Worm (Caenorhabditis elegans) whole organism, midembryonic: ENCODE results near the gene sto-5.

ENCODE experiments used
- T22C8.4 ChIP-seq: fragments of 200-800 bp; sonication (Bioruptor generic); IDR thresholded peaks from 2 replicates; pipeline ENCODE4 v1.3.6; 2022; ENCODE audit warnings: missing genetic modification characterization, missing compliant biosample characterization
- cog-1 ChIP-seq: sonication (generic microtip); optimal IDR thresholded peaks from 2 replicates; lab custom pipeline; 2016; ENCODE audit warnings: missing genetic modification characterization, missing compliant biosample characterization
- flt-1 ChIP-seq: fragments of 200-800 bp; sonication (Bioruptor generic); IDR thresholded peaks from 2 replicates; pipeline ENCODE4 v1.3.6; 2022; ENCODE audit warnings: missing genetic modification characterization, missing compliant biosample characterization
- klf-2 ChIP-seq: fragments of 200-800 bp; sonication (Bioruptor generic); conservative IDR thresholded peaks from 2 replicates; pipeline ENCODE4 v1.3.6; 2022; ENCODE audit warnings: missing genetic modification reagents, missing genetic modification characterization, missing compliant biosample characterization
- med-1 ChIP-seq: sonication (generic microtip); optimal IDR thresholded peaks from 2 replicates; lab custom pipeline; 2017; ENCODE audit warnings: missing genetic modification characterization, mild to moderate bottlenecking, missing compliant biosample characterization, antibody characterized with exemption, missing genetic modification reagents; ENCODE audit not compliant: insufficient read depth
- ref-1 ChIP-seq: fragments of 200-800 bp; sonication (Bioruptor generic); conservative IDR thresholded peaks from 2 replicates; pipeline ENCODE4 v1.3.6; 2022; ENCODE audit warnings: missing genetic modification reagents, missing genetic modification characterization, missing compliant biosample characterization
- tab-1 ChIP-seq: fragments of 200-800 bp; sonication (Bioruptor generic); IDR thresholded peaks from 2 replicates; pipeline ENCODE4 v1.3.6; 2022; ENCODE audit warnings: missing genetic modification characterization, missing compliant biosample characterization
- ztf-29 ChIP-seq: fragments of 200-800 bp; sonication (Bioruptor generic); IDR thresholded peaks from 2 replicates; pipeline ENCODE4 v1.3.6; 2022; ENCODE audit warnings: missing genetic modification reagents, missing genetic modification characterization, missing compliant biosample characterization

- TF ChIP-seq flt-1 = no peak
- TF ChIP-seq ztf-29 (GFP tag; lab: Robert Waterston, UW) = no peak
- TF ChIP-seq klf-2 (GFP tag; lab: Robert Waterston, UW) = no peak
- no peak for TF ChIP-seq tab-1 (GFP tag; lab: Robert Waterston, UW)
- TF ChIP-seq T22C8.4 = no peak
- TF ChIP-seq cog-1 = no peak
- TF ChIP-seq med-1 (GFP tag; lab: Kevin White, UChicago) = no peak
- no peak for TF ChIP-seq ref-1
Observed at ce11 chrX:16795978-16796377, 29.3 kb downstream of the sto-5 start, which contains the start of gene aak-2.
